Worm (Caenorhabditis elegans): ENCODE measurements around the gene cnep-1.

DNA sequence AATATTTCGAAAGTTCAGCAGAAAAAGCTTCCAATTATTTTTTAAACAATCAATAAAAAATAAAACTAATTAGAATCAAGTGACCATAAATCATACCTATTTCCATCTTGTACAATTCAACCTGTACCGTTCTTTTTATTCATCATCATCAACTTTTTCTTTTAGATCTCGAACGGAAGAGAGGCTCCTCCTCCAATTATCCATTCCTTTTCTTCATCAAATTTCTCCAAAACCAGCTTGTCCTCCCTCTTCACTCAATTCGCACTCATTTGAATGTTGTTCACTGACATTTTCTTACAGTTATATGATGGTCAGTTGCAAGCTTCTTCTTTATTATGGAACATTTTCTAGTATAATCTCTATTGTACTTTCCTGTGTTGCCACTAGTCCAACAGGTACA is 48.3 kb upstream of the cnep-1 start, which contains the start of gene C30G12.4:
- TF ChIP-seq B0310.2 (tag; optimal IDR thresholded peaks at IDR 0.05) (no peak), aly-1 (tag; optimal IDR thresholded peaks at IDR 0.05) (no peak), tbx-37 (GFP tag; conservative IDR thresholded peaks at IDR 0.05) (no peak), ama-1 (optimal IDR thresholded peaks at IDR 0.05) (no peak), flt-1 (GFP tag; IDR thresholded peaks at IDR 0.05) (no peak), scrt-1 (GFP tag; IDR thresholded peaks at IDR 0.05) (no peak), ets-7 (tag; optimal IDR thresholded peaks at IDR 0.05) (no peak), sea-1 (GFP tag; conservative IDR thresholded peaks at IDR 0.05) (no peak), ceh-13 (GFP tag; optimal IDR thresholded peaks at IDR 0.05) (no peak)
